Worm (Caenorhabditis elegans) whole organism, L4 larva: ENCODE measurements around the gene abu-7.

Experiments used
- D1046.2 ChIP-seq: fragments of 200-800 bp; sonication (Bioruptor generic); IDR thresholded peaks from 2 replicates; pipeline ENCODE4 v1.3.6; 2022; ENCODE audit warnings: missing genetic modification characterization, missing compliant biosample characterization
- F26F4.8 ChIP-seq: fragments of 200-800 bp; sonication (Bioruptor generic); conservative IDR thresholded peaks from 2 replicates; pipeline ENCODE4 v1.3.6; 2022; ENCODE audit warnings: missing genetic modification characterization, missing compliant biosample characterization
- F37D6.2 ChIP-seq: sonication (generic microtip); optimal IDR thresholded peaks from 2 replicates; lab custom pipeline; 2016; ENCODE audit warnings: mild to moderate bottlenecking, missing genetic modification characterization, missing compliant biosample characterization
- T20F7.1 ChIP-seq: fragments of 200-800 bp; sonication (Bioruptor generic); optimal IDR thresholded peaks from 2 replicates; lab custom pipeline; 2018; ENCODE audit warnings: mild to moderate bottlenecking, missing genetic modification characterization, missing compliant biosample characterization
- T26A8.4 ChIP-seq: fragments of 200-800 bp; sonication (Bioruptor generic); IDR thresholded peaks from 2 replicates; pipeline ENCODE4 v1.3.6; 2022; ENCODE audit warnings: missing genetic modification characterization, missing compliant biosample characterization
- ZK337.2 ChIP-seq: fragments of 200-800 bp; sonication (Bioruptor generic); IDR thresholded peaks from 2 replicates; pipeline ENCODE4 v1.3.6; 2022; ENCODE audit warnings: missing genetic modification reagents, missing genetic modification characterization, missing compliant biosample characterization
- aha-1 ChIP-seq: fragments of 150-350 bp; peaks from one replicate; lab custom pipeline; 2014; ENCODE audit warnings: missing biosample characterization, missing genetic modification characterization
- ceh-20 ChIP-seq: fragments of 200-800 bp; sonication (Bioruptor generic); IDR thresholded peaks from 2 replicates; pipeline ENCODE4 v1.3.6; 2022; ENCODE audit warnings: missing genetic modification reagents, missing genetic modification characterization, missing compliant biosample characterization
- ceh-44 ChIP-seq: fragments of 200-800 bp; sonication (Bioruptor generic); IDR thresholded peaks from 2 replicates; pipeline ENCODE4 v1.3.6; 2022; ENCODE audit warnings: missing genetic modification reagents, missing genetic modification characterization, missing compliant biosample characterization
- ctbp-1 ChIP-seq: fragments of 200-800 bp; sonication (Bioruptor generic); IDR thresholded peaks from 2 replicates; pipeline ENCODE4 v1.3.6; 2022; ENCODE audit warnings: missing genetic modification reagents, missing genetic modification characterization, missing compliant biosample characterization
- daf-12 ChIP-seq: fragments of 150-350 bp; optimal IDR thresholded peaks from 2 replicates; lab custom pipeline; 2014; ENCODE audit warnings: missing biosample characterization, missing genetic modification reagents, missing genetic modification characterization
- daf-16 ChIP-seq, 3 experiments: sonication (generic microtip); optimal IDR thresholded peaks; 2 replicates each; lab custom pipeline; 2016 to 2017; ENCODE audit warnings: missing genetic modification characterization in 3 of 3, missing genetic modification reagents in 3 of 3, mild to moderate bottlenecking in 2 of 3, missing compliant biosample characterization in 2 of 3, missing biosample characterization in 1 of 3, moderate library complexity in 1 of 3
- daf-8 ChIP-seq: fragments of 200-800 bp; sonication (Bioruptor generic); IDR thresholded peaks from 2 replicates; pipeline ENCODE4 v1.3.6; 2022; ENCODE audit warnings: missing genetic modification characterization, missing compliant biosample characterization
- dmd-6 ChIP-seq: fragments of 200-800 bp; sonication (Bioruptor generic); IDR thresholded peaks from 2 replicates; pipeline ENCODE4 v1.3.6; 2022; ENCODE audit warnings: missing genetic modification reagents, missing genetic modification characterization, missing compliant biosample characterization
- dmd-8 ChIP-seq: fragments of 200-800 bp; sonication (Bioruptor generic); IDR thresholded peaks from 2 replicates; pipeline ENCODE4 v1.3.6; 2022; ENCODE audit warnings: missing genetic modification characterization, missing compliant biosample characterization
- dve-1 ChIP-seq: sonication (generic microtip); optimal IDR thresholded peaks from 2 replicates; lab custom pipeline; 2017; ENCODE audit warnings: antibody characterized with exemption, mild to moderate bottlenecking, missing genetic modification characterization, missing compliant biosample characterization; ENCODE audit not compliant: insufficient read depth
- fos-1 ChIP-seq: fragments of 150-350 bp; optimal IDR thresholded peaks from 2 replicates; lab custom pipeline; 2014; ENCODE audit warnings: missing biosample characterization, missing genetic modification characterization
- hif-1 ChIP-seq, 2 experiments: sonication (generic microtip); optimal IDR thresholded peaks; 2 replicates each; lab custom pipeline; 2016 to 2017; ENCODE audit warnings: missing compliant biosample characterization in 2 of 2, missing genetic modification characterization in 2 of 2, missing genetic modification reagents in 2 of 2, missing genotype in 2 of 2, mild to moderate bottlenecking in 1 of 2
- hlh-11 ChIP-seq: fragments of 200-800 bp; sonication (Bioruptor generic); optimal IDR thresholded peaks from 2 replicates; lab custom pipeline; 2018; ENCODE audit warnings: mild to moderate bottlenecking, missing genetic modification characterization, missing compliant biosample characterization
- hlh-30 ChIP-seq: sonication (generic microtip); optimal IDR thresholded peaks from 2 replicates; lab custom pipeline; 2017; ENCODE audit warnings: antibody characterized with exemption, mild to moderate bottlenecking, missing genetic modification characterization, missing compliant biosample characterization; ENCODE audit not compliant: insufficient read depth
- lim-7 ChIP-seq: fragments of 200-800 bp; sonication (Bioruptor generic); IDR thresholded peaks from 2 replicates; pipeline ENCODE4 v1.3.6; 2022; ENCODE audit warnings: missing genetic modification characterization, missing compliant biosample characterization
- lin-13 ChIP-seq: fragments of 150-350 bp; optimal IDR thresholded peaks from 2 replicates; lab custom pipeline; 2014; ENCODE audit warnings: missing biosample characterization, missing genetic modification reagents, missing genetic modification characterization
- lin-39 ChIP-seq: fragments of 150-350 bp; optimal IDR thresholded peaks from 2 replicates; lab custom pipeline; 2014; ENCODE audit warnings: missing biosample characterization, missing genetic modification reagents, missing genetic modification characterization
- mdt-29 ChIP-seq: fragments of 200-800 bp; sonication (Bioruptor generic); IDR thresholded peaks from 2 replicates; pipeline ENCODE4 v1.3.6; 2022; ENCODE audit warnings: missing genetic modification reagents, missing genetic modification characterization, missing compliant biosample characterization
- mxl-2 ChIP-seq: fragments of 200-800 bp; sonication (Bioruptor generic); conservative IDR thresholded peaks from 2 replicates; pipeline ENCODE4 v1.3.6; 2022; ENCODE audit warnings: missing genetic modification reagents, missing genetic modification characterization, missing compliant biosample characterization
- nhr-102 ChIP-seq: sonication (generic microtip); optimal IDR thresholded peaks from 2 replicates; lab custom pipeline; 2016; ENCODE audit warnings: mild to moderate bottlenecking, missing genetic modification characterization, moderate library complexity, missing compliant biosample characterization
- nhr-28 ChIP-seq: fragments of 150-350 bp; optimal IDR thresholded peaks from 2 replicates; lab custom pipeline; 2014; ENCODE audit warnings: missing biosample characterization, missing genetic modification characterization
- nhr-42 ChIP-seq: fragments of 200-800 bp; sonication (Bioruptor generic); IDR thresholded peaks from 2 replicates; pipeline ENCODE4 v1.3.6; 2022; ENCODE audit warnings: missing genetic modification characterization, missing compliant biosample characterization
- nhr-77 ChIP-seq: fragments of 150-350 bp; optimal IDR thresholded peaks from 2 replicates; lab custom pipeline; 2014; ENCODE audit warnings: missing biosample characterization, missing genetic modification characterization
- saeg-2 ChIP-seq: fragments of 200-800 bp; sonication (Bioruptor generic); IDR thresholded peaks from 2 replicates; pipeline ENCODE4 v1.3.6; 2022; ENCODE audit warnings: missing genetic modification reagents, missing genetic modification characterization, missing compliant biosample characterization
- tra-1 ChIP-seq: fragments of 200-800 bp; sonication (Bioruptor generic); IDR thresholded peaks from 2 replicates; pipeline ENCODE4 v1.3.6; 2022; ENCODE audit warnings: missing genetic modification reagents, missing genetic modification characterization, missing compliant biosample characterization
- unc-130 ChIP-seq: sonication (generic microtip); optimal IDR thresholded peaks from 2 replicates; lab custom pipeline; 2016; ENCODE audit warnings: missing genetic modification reagents, missing genetic modification characterization, missing compliant biosample characterization
- unc-39 ChIP-seq: sonication (generic microtip); optimal IDR thresholded peaks from 2 replicates; lab custom pipeline; 2017; ENCODE audit warnings: missing biosample characterization, missing genetic modification characterization
- unc-62 ChIP-seq, 3 experiments: fragments of 150-350 bp in 1 of 3; sonication (generic microtip); optimal IDR thresholded peaks in 2 of 3; peaks in 1 of 3; 1 replicate in 1 of 3; 2 replicates in 2 of 3; lab custom pipeline; 2014 to 2017; ENCODE audit warnings: missing biosample characterization in 3 of 3, missing genetic modification characterization in 3 of 3, missing genetic modification reagents in 3 of 3, missing genotype in 1 of 3
- ztf-11 ChIP-seq: fragments of 150-350 bp; optimal IDR thresholded peaks from 2 replicates; lab custom pipeline; 2014; ENCODE audit warnings: missing biosample characterization, missing genetic modification characterization

The abu-7 gene

DNA sequence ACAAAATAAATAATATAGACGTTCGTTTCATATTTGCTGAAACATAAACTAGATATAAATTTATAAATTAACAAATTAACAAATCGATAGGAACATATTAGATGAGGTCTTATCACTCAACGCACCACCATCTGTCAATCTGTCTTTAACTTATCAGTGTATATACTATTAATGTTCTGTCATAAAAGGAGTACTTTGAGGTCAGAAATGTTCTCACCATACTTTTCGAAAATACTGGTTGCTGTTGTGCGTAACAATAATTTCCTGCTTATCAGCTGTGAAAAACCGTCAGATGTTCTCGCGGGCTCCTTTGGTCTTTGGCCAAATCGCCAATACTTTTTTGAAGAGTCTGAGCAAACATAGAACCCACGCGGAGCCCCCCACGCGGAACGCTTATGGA, 27.9 kb upstream of the abu-7 start, which contains the start of gene C03A7.13 (continued):
- TF ChIP-seq F26F4.8 (GFP tag; lab: Robert Waterston, UW) (no peak), T26A8.4 (GFP tag; lab: Robert Waterston, UW) (no peak), dmd-6 (GFP tag; lab: Robert Waterston, UW) (peak; percentile 92), fos-1 (tag; lab: Kevin White, UChicago) (no peak), nhr-28 (tag; lab: Kevin White, UChicago) (peak; percentile 89), daf-16 (GFP tag; optimal IDR thresholded peaks at IDR 0.05; lab: Kevin White, UChicago) (peak in 1 of 2 experiments; percentile 40), daf-16 (tag; optimal IDR thresholded peaks at IDR 0.05; lab: Kevin White, UChicago) (peak; percentile 89), nhr-77 (tag; lab: Kevin White, UChicago) (peak; percentile 86), unc-39 (tag; lab: Kevin White, UChicago) (no peak), D1046.2 (no peak), aha-1 (tag; lab: Kevin White, UChicago) (no peak), saeg-2 (GFP tag; lab: Robert Waterston, UW) (no peak), T20F7.1 (no peak), hlh-11 (tag; lab: Kevin White, UChicago) (peak; percentile 77), unc-62 (GFP tag; optimal IDR thresholded peaks at IDR 0.05 in 1 of 2; lab: Kevin White, UChicago) (peak in 1 of 2 experiments; percentile 2), unc-62 (tag; optimal IDR thresholded peaks at IDR 0.05; lab: Kevin White, UChicago) (no peak), tra-1 (peak; percentile 59; the same call in 1 of the 2 replicates), ceh-20 (GFP tag; lab: Robert Waterston, UW) (0 out of 2 replicates have a peak, but pooled peaks have one; percentile 20)

DNA sequence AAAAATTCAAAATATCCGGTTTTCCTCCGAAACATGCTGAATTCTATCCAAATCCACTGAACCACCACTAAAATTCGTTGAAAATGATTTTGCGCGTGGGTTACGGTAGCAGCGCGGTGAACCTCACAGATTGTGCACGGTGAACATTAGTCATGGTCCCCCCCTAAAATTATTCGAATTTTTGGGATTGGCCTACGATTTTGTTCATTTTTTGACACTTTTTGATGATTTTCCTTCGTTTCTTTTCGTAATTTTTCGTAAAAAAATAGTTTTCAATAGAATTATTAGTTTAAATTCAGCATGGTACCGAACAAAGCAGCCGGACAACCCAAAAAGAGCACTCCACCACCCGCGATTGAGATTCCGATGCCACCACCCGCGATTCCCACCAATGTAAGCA, 17.0 kb upstream of the abu-7 start, which contains the start of gene C03A7.2:
Gene C03A7.2 (plus strand): TSS at position 301 of the 400 bp plus-strand sequence.
- TF ChIP-seq lin-13 (GFP tag; lab: Kevin White, UChicago) (no peak), hlh-30 (no peak), nhr-102 (no peak), lim-7 (GFP tag; lab: Robert Waterston, UW) (no peak), aha-1 (tag; lab: Kevin White, UChicago) (no peak), ceh-44 (no peak), nhr-42 (GFP tag; lab: Robert Waterston, UW) (no peak), tra-1 (no peak)

DNA sequence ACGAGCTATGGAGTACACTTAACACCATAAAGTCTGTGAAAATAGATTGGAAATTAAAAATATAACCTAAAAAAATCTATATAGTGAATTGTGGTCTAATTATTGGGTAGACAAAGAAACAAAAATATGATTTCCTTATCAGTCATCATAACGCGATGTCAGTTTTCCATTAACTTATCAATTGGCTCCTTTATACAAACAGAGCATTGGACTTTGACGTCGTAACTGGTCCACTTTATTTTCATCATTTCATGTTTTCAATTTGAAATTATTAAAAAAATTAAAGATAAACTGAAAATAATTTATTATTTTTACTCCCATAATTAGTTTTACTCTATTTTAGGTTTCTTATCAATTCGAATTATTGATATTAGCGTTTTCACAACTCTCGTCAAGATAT, 13.5 kb upstream of the abu-7 start:
- TF ChIP-seq dve-1 (tag; lab: Kevin White, UChicago) (peak; percentile 46), nhr-42 (GFP tag; lab: Robert Waterston, UW) (no peak), ctbp-1 (GFP tag; lab: Robert Waterston, UW) (no peak), dmd-6 (GFP tag; lab: Robert Waterston, UW) (no peak), daf-16 (GFP tag; optimal IDR thresholded peaks at IDR 0.05; lab: Kevin White, UChicago) (no peak), daf-16 (tag; optimal IDR thresholded peaks at IDR 0.05; lab: Kevin White, UChicago) (peak; percentile 78), nhr-28 (tag; lab: Kevin White, UChicago) (peak; percentile 38), lin-39 (no peak), mdt-29 (GFP tag; lab: Robert Waterston, UW) (no peak), unc-130 (GFP tag; lab: Kevin White, UChicago) (no peak), daf-12 (tag; lab: Kevin White, UChicago) (no peak), hif-1 (tag; optimal IDR thresholded peaks at IDR 0.05; lab: Kevin White, UChicago) (no peak), mxl-2 (GFP tag; lab: Robert Waterston, UW) (no peak), ZK337.2 (GFP tag; lab: Robert Waterston, UW) (no peak), daf-8 (GFP tag; lab: Robert Waterston, UW) (no peak), unc-39 (tag; lab: Kevin White, UChicago) (no peak), F37D6.2 (no peak), ztf-11 (no peak), dmd-8 (no peak)
